Fruit fly (Drosophila melanogaster): Measurements from ENCODE around the gene CG4565.

DNA sequence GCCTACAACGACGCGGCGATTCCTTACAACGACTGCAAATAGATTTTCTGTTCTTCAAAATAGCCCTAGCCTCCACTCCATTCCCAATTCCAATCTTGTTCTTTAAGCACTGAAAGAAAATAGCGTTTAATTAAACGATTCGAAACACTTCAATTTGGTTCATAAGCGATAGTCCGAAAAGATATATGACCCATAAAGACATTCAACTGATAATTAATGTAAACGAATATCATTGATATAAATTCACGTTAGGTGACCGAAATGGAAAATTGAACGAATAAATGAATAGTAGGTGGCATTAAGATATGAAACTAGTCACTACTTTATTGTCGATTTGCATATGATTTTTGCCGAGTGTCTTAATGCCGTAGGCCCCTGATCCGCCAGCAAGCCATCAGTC, 22.8 kb upstream of the CG4565 start:
- TF ChIP-seq CG11617 (GFP tag; optimal IDR thresholded peaks at IDR 0.05) (no peak), Clk (GFP tag; optimal IDR thresholded peaks at IDR 0.05) (no peak), CG1620 (GFP tag; optimal IDR thresholded peaks at IDR 0.05) (no peak), Mnt (GFP tag; optimal IDR thresholded peaks at IDR 0.05) (no peak), kay (GFP tag; ENCODE audit: borderline replicate concordance) (no peak), cnc (optimal IDR thresholded peaks at IDR 0.05) (no peak), ovo (GFP tag; optimal IDR thresholded peaks at IDR 0.05) (no peak), tj (GFP tag; optimal IDR thresholded peaks at IDR 0.05) (no peak), CG33017 (tag; optimal IDR thresholded peaks at IDR 0.05) (no peak), Hr96 (GFP tag; optimal IDR thresholded peaks at IDR 0.05) (no peak), cic (GFP tag; optimal IDR thresholded peaks at IDR 0.05) (no peak), CG7045 (GFP tag; optimal IDR thresholded peaks at IDR 0.05) (no peak)

Measured in whole organism, adult.